Fruit fly (Drosophila melanogaster) whole organism, pupa: Measurements from ENCODE around the gene CG43135.

ENCODE experiments used
- CG10348 ChIP-seq: fragments of 200-800 bp; sonication (Bioruptor generic); IDR thresholded peaks from 2 replicates; pipeline ENCODE4 v1.3.6; 2022; ENCODE audit warnings: missing biosample characterization, missing genetic modification characterization
- CG12605 ChIP-seq: fragments of 200-800 bp; sonication (Bioruptor generic); IDR thresholded peaks from 2 replicates; pipeline ENCODE4 v1.3.6; 2022; ENCODE audit warnings: missing biosample characterization, missing genetic modification characterization
- CG13204 ChIP-seq: fragments of 200-800 bp; sonication (Bioruptor generic); optimal IDR thresholded peaks from 2 replicates; lab custom pipeline; 2018; ENCODE audit warnings: missing biosample characterization, mild to moderate bottlenecking, missing genetic modification characterization, moderate library complexity
- CG14655 ChIP-seq: fragments of 200-800 bp; sonication (Bioruptor generic); optimal IDR thresholded peaks from 3 replicates; lab custom pipeline; 2017; ENCODE audit warnings: mild to moderate bottlenecking, missing biosample characterization, missing genetic modification reagents, missing genetic modification characterization
- CG15710 ChIP-seq: fragments of 200-800 bp; sonication (Bioruptor generic); optimal IDR thresholded peaks from 2 replicates; lab custom pipeline; 2018; ENCODE audit warnings: missing biosample characterization, mild to moderate bottlenecking, missing genetic modification characterization, moderate library complexity
- CG17806 ChIP-seq: fragments of 200-800 bp; sonication (Bioruptor generic); optimal IDR thresholded peaks from 2 replicates; lab custom pipeline; 2018; ENCODE audit warnings: missing biosample characterization, mild to moderate bottlenecking, missing genetic modification characterization, moderate library complexity
- CG32121 ChIP-seq: fragments of 200-800 bp; sonication (Bioruptor generic); IDR thresholded peaks from 2 replicates; pipeline ENCODE4 v1.3.6; 2022; ENCODE audit warnings: missing biosample characterization, missing genetic modification characterization
- CG34367 ChIP-seq: fragments of 200-800 bp; sonication (Bioruptor generic); optimal IDR thresholded peaks from 2 replicates; lab custom pipeline; 2018; ENCODE audit warnings: missing biosample characterization, mild to moderate bottlenecking, missing genetic modification characterization
- CG4496 ChIP-seq: fragments of 200-800 bp; sonication (Bioruptor generic); IDR thresholded peaks from 3 replicates; pipeline ENCODE4 v1.3.6; 2022; ENCODE audit warnings: missing biosample characterization, missing genetic modification characterization
- CG8159 ChIP-seq: fragments of 200-800 bp; sonication (Bioruptor generic); optimal IDR thresholded peaks from 3 replicates; lab custom pipeline; 2018; ENCODE audit warnings: missing biosample characterization, mild to moderate bottlenecking, missing genetic modification characterization, moderate library complexity
- CG8301 ChIP-seq: fragments of 200-800 bp; sonication (Bioruptor generic); optimal IDR thresholded peaks from 2 replicates; lab custom pipeline; 2018; ENCODE audit warnings: missing biosample characterization, mild to moderate bottlenecking, missing genetic modification characterization
- CG9948 ChIP-seq: fragments of 200-800 bp; sonication (Bioruptor generic); optimal IDR thresholded peaks from 2 replicates; lab custom pipeline; 2018; ENCODE audit warnings: missing biosample characterization, mild to moderate bottlenecking, missing genetic modification characterization, moderate library complexity
- D1 ChIP-seq: fragments of 200-800 bp; sonication (Bioruptor generic); optimal IDR thresholded peaks from 2 replicates; lab custom pipeline; 2018; ENCODE audit warnings: missing biosample characterization, mild to moderate bottlenecking, missing genetic modification characterization, moderate library complexity
- EcR ChIP-seq: fragments of 200-800 bp; sonication (Bioruptor generic); optimal IDR thresholded peaks from 3 replicates; lab custom pipeline; 2019; ENCODE audit warnings: missing biosample characterization, missing genetic modification characterization, mild to moderate bottlenecking, moderate library complexity, missing genetic modification reagents
- Ets98B ChIP-seq: fragments of 200-800 bp; sonication (Bioruptor generic); IDR thresholded peaks from 2 replicates; pipeline ENCODE4 v1.3.6; 2022; ENCODE audit warnings: missing biosample characterization, missing genetic modification characterization
- Pif1A ChIP-seq: fragments of 200-800 bp; sonication (Bioruptor generic); optimal IDR thresholded peaks from 3 replicates; lab custom pipeline; 2016; ENCODE audit warnings: missing biosample characterization, missing genetic modification characterization
- Pif1B ChIP-seq: fragments of 200-800 bp; sonication (Bioruptor generic); optimal IDR thresholded peaks from 3 replicates; lab custom pipeline; 2016; ENCODE audit warnings: missing biosample characterization, missing genetic modification characterization
- Snoo ChIP-seq: fragments of 200-800 bp; sonication (Bioruptor generic); optimal IDR thresholded peaks from 3 replicates; lab custom pipeline; 2017; ENCODE audit warnings: missing biosample characterization, mild to moderate bottlenecking, missing genetic modification characterization, inconsistent platforms
- fd96Ca ChIP-seq: fragments of 200-800 bp; sonication (Bioruptor generic); IDR thresholded peaks from 3 replicates; pipeline ENCODE4 v1.3.6; 2022; ENCODE audit warnings: missing biosample characterization, missing genetic modification characterization
- gl ChIP-seq: fragments of 200-800 bp; sonication (Bioruptor generic); optimal IDR thresholded peaks from 2 replicates; lab custom pipeline; 2018; ENCODE audit warnings: missing biosample characterization, mild to moderate bottlenecking, missing genetic modification characterization
- rn ChIP-seq: fragments of 200-800 bp; sonication (Bioruptor generic); IDR thresholded peaks from 2 replicates; pipeline ENCODE4 v1.3.6; 2022; ENCODE audit warnings: missing biosample characterization, missing genetic modification characterization

Gene CG43135

dm6 chrX:4248077-4248476 is at the start of gene CG43135:
TSS of gene CG43135 (plus strand) at chrX:4248377.
- TF ChIP-seq Snoo (tag; lab: Kevin White, UChicago) (no peak), CG17806 (tag; lab: Kevin White, UChicago) (no peak), CG12605 (no peak), fd96Ca (GFP tag; lab: Robert Waterston, UW) (no peak), Pif1A (GFP tag; lab: Kevin White, UChicago) (no peak), CG13204 (GFP tag; lab: Kevin White, UChicago) (no peak), rn (GFP tag; lab: Robert Waterston, UW) (no peak), CG8159 (tag; lab: Kevin White, UChicago) (no peak), EcR (GFP tag; lab: Kevin White, UChicago) (no peak), CG14655 (GFP tag; lab: Kevin White, UChicago) (no peak), CG4496 (GFP tag; lab: Robert Waterston, UW) (no peak), CG32121 (GFP tag; lab: Robert Waterston, UW) (no peak)

- no peak for TF ChIP-seq fd96Ca (GFP tag; lab: Robert Waterston, UW)
- no peak for TF ChIP-seq CG9948 (tag; lab: Kevin White, UChicago)
- TF ChIP-seq CG34367 (tag; lab: Kevin White, UChicago) = no peak
- TF ChIP-seq CG4496 (GFP tag; lab: Robert Waterston, UW) = no peak
- no peak for TF ChIP-seq CG8159 (tag; lab: Kevin White, UChicago)
- TF ChIP-seq CG10348 (GFP tag; lab: Robert Waterston, UW) = no peak
- no peak for TF ChIP-seq CG8301 (tag; lab: Kevin White, UChicago)
Measured at dm6 chrX:4198769-4199168, 49.4 kb upstream of the CG43135 start.

dm6 chrX:4200612-4201011 is 47.6 kb upstream of the CG43135 start:
- TF ChIP-seq Snoo (tag; lab: Kevin White, UChicago) (no peak), gl (tag; lab: Kevin White, UChicago) (peak; percentile 36), CG34367 (tag; lab: Kevin White, UChicago) (peak; percentile 40), D1 (no peak), CG8159 (tag; lab: Kevin White, UChicago) (peak; percentile 34), CG15710 (tag; lab: Kevin White, UChicago) (peak; percentile 49), CG9948 (tag; lab: Kevin White, UChicago) (peak; percentile 35), CG17806 (tag; lab: Kevin White, UChicago) (peak; percentile 17), Pif1B (GFP tag; lab: Kevin White, UChicago) (no peak), EcR (GFP tag; lab: Kevin White, UChicago) (peak; percentile 68), CG13204 (GFP tag; lab: Kevin White, UChicago) (peak; percentile 66)

dm6 chrX:4202235-4202794 is 45.9 kb upstream of the CG43135 start:
- no peak for TF ChIP-seq CG8301 (tag; lab: Kevin White, UChicago)
- TF ChIP-seq CG34367 (tag; lab: Kevin White, UChicago) = no peak
- TF ChIP-seq gl (tag; lab: Kevin White, UChicago) = no peak
- no peak for TF ChIP-seq CG14655 (GFP tag; lab: Kevin White, UChicago)
- TF ChIP-seq rn (GFP tag; lab: Robert Waterston, UW) = no peak
- TF ChIP-seq CG17806 (tag; lab: Kevin White, UChicago) = no peak
- TF ChIP-seq CG15710 (tag; lab: Kevin White, UChicago) = no peak
- no peak for TF ChIP-seq EcR (GFP tag; lab: Kevin White, UChicago)
- TF ChIP-seq CG10348 (GFP tag; lab: Robert Waterston, UW) = no peak
- no peak for TF ChIP-seq Pif1A (GFP tag; lab: Kevin White, UChicago)

dm6 chrX:4203713-4204447 is 44.3 kb upstream of the CG43135 start:
- TF ChIP-seq Ets98B (GFP tag; lab: Robert Waterston, UW) = peak; percentile 44; the same call in 1 of the 2 replicates
- no peak for TF ChIP-seq Snoo (tag; lab: Kevin White, UChicago)
- TF ChIP-seq rn (GFP tag; lab: Robert Waterston, UW) = no peak
- no peak for TF ChIP-seq CG32121 (GFP tag; lab: Robert Waterston, UW)
- no peak for TF ChIP-seq CG10348 (GFP tag; lab: Robert Waterston, UW)
- peak; percentile 39; the same call in 1 of the 2 replicates for TF ChIP-seq CG12605
- TF ChIP-seq CG14655 (GFP tag; lab: Kevin White, UChicago) = peak; percentile 33
- peak; percentile 9 for TF ChIP-seq CG34367 (tag; lab: Kevin White, UChicago)
- TF ChIP-seq CG13204 (GFP tag; lab: Kevin White, UChicago) = peak; percentile 18
- TF ChIP-seq CG8301 (tag; lab: Kevin White, UChicago) = no peak
- peak; percentile 42; the same call in 1 of the 3 replicates for TF ChIP-seq fd96Ca (GFP tag; lab: Robert Waterston, UW)
- peak; percentile 12 for TF ChIP-seq CG9948 (tag; lab: Kevin White, UChicago)
- TF ChIP-seq EcR (GFP tag; lab: Kevin White, UChicago) = peak; percentile 25
- no peak for TF ChIP-seq Pif1B (GFP tag; lab: Kevin White, UChicago)
- TF ChIP-seq D1 = no peak
- TF ChIP-seq CG15710 (tag; lab: Kevin White, UChicago) = peak; percentile 27
- peak; percentile 11 for TF ChIP-seq CG17806 (tag; lab: Kevin White, UChicago)
- peak; percentile 27 for TF ChIP-seq CG8159 (tag; lab: Kevin White, UChicago)
- TF ChIP-seq gl (tag; lab: Kevin White, UChicago) = no peak
- TF ChIP-seq CG4496 (GFP tag; lab: Robert Waterston, UW) = peak; percentile 70; the same call in 2 of the 3 replicates
- TF ChIP-seq Pif1A (GFP tag; lab: Kevin White, UChicago) = no peak
